Worm (Caenorhabditis elegans) whole organism, L1 larva: ENCODE data around the gene T04B2.7.

Experiments used
- aly-2 ChIP-seq: fragments of 150-350 bp; optimal IDR thresholded peaks from 2 replicates; lab custom pipeline; 2014; ENCODE audit warnings: missing biosample characterization, missing genetic modification characterization
- ama-1 ChIP-seq: fragments of 150-350 bp; optimal IDR thresholded peaks from 2 replicates; lab custom pipeline; 2014
- ces-1 ChIP-seq: fragments of 150-350 bp; optimal IDR thresholded peaks from 2 replicates; lab custom pipeline; 2014; ENCODE audit warnings: missing biosample characterization, missing genetic modification reagents, missing genetic modification characterization
- elt-2 ChIP-seq: sonication (generic microtip); optimal IDR thresholded peaks from 2 replicates; lab custom pipeline; 2016; ENCODE audit warnings: missing genetic modification characterization, mild to moderate bottlenecking, inconsistent platforms, missing compliant biosample characterization, missing genetic modification reagents
- hlh-4 ChIP-seq: sonication (generic microtip); optimal IDR thresholded peaks from 2 replicates; lab custom pipeline; 2016; ENCODE audit warnings: mild to moderate bottlenecking, missing genetic modification characterization, missing compliant biosample characterization
- jun-1 ChIP-seq: fragments of 150-350 bp; optimal IDR thresholded peaks from 2 replicates; lab custom pipeline; 2014; ENCODE audit warnings: missing biosample characterization, missing genetic modification reagents, missing genetic modification characterization
- lin-13 ChIP-seq: fragments of 150-350 bp; optimal IDR thresholded peaks from 2 replicates; lab custom pipeline; 2014; ENCODE audit warnings: missing biosample characterization, missing genetic modification reagents, missing genetic modification characterization
- lin-39 ChIP-seq: fragments of 150-350 bp; optimal IDR thresholded peaks from 2 replicates; lab custom pipeline; 2014; ENCODE audit warnings: missing biosample characterization, missing genetic modification reagents, missing genetic modification characterization
- nhr-28 ChIP-seq: fragments of 150-350 bp; optimal IDR thresholded peaks from 2 replicates; lab custom pipeline; 2014; ENCODE audit warnings: missing biosample characterization, missing genetic modification characterization
- nhr-76 ChIP-seq: sonication (generic microtip); optimal IDR thresholded peaks from 2 replicates; lab custom pipeline; 2017; ENCODE audit warnings: missing biosample characterization, missing genetic modification characterization
- sup-37 ChIP-seq: fragments of 200-800 bp; sonication (Bioruptor generic); optimal IDR thresholded peaks from 2 replicates; lab custom pipeline; 2018; ENCODE audit warnings: mild to moderate bottlenecking, missing genetic modification characterization, missing compliant biosample characterization
- unc-62 ChIP-seq: fragments of 150-350 bp; optimal IDR thresholded peaks from 2 replicates; lab custom pipeline; 2014; ENCODE audit warnings: missing biosample characterization, missing genetic modification reagents, missing genetic modification characterization
- ztf-4 ChIP-seq: fragments of 150-350 bp; optimal IDR thresholded peaks from 2 replicates; lab custom pipeline; 2014; ENCODE audit warnings: missing biosample characterization, missing genetic modification characterization

DNA sequence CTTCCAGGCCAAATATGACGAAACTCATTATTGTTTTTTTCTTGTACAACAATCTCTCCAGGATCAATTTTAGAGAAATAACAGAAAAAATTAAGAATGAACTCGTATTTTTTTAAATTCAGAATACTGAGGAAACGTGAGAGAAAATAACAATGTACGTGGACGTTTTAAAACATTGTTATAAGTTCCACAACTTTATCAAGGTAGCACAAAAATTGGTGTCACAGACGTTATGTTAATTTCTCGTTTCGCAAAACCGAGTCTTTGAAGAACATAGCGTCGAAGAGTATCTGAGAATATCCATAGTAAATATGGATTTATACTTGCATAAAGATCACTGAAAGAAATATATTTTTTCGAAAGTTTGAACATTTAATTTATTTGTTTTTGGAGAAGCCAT lies 5.0 kb downstream of the T04B2.7 start, which contains the start of gene T04B2.8:
- TF ChIP-seq nhr-76 (tag; lab: Kevin White, UChicago) (no peak), elt-2 (tag; lab: Kevin White, UChicago) (no peak), lin-13 (GFP tag; lab: Kevin White, UChicago) (no peak), ces-1 (no peak), jun-1 (tag; lab: Kevin White, UChicago) (no peak), unc-62 (GFP tag; lab: Kevin White, UChicago) (no peak), ama-1 (no peak), hlh-4 (no peak), ztf-4 (tag; lab: Kevin White, UChicago) (no peak), nhr-28 (tag; lab: Kevin White, UChicago) (no peak), aly-2 (tag; lab: Kevin White, UChicago) (no peak), sup-37 (GFP tag; lab: Kevin White, UChicago) (no peak), lin-39 (tag; lab: Kevin White, UChicago) (no peak)
